Fruit fly (Drosophila melanogaster): ENCODE measurements around the gene tant.

Gene tant

DNA sequence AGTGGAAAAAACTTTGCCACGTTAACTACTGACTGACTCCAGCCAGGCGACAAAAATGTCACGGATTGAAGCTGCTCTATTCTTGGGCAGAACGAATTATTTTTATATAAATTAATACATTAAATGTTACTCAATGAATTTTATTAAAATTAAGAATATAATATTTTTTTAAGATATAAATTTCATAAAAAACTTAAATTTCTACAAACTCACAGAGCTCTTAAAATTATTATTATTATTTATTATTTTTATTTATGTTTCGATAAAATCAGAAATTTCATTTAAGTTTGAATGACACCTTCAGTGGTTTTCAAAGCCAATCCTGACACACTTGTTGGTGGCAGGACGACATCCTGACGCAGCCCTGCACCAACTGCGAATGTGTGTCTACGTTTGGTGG, 30.2 kb downstream of the tant start (continued):
- no peak for TF ChIP-seq CG11902 (GFP tag; optimal IDR thresholded peaks at IDR 0.05)
- peak; percentile 65 for TF ChIP-seq svp (GFP tag)
- peak; percentile 41 for TF ChIP-seq Sox14 (GFP tag; optimal IDR thresholded peaks at IDR 0.05)
- peak; percentile 64 for TF ChIP-seq Ets96B (tag; optimal IDR thresholded peaks at IDR 0.05)
- peak; percentile 20 for TF ChIP-seq Met (GFP tag; optimal IDR thresholded peaks at IDR 0.05)
- peak; percentile 7 for TF ChIP-seq Hr39 (GFP tag; optimal IDR thresholded peaks at IDR 0.05)
- no peak for TF ChIP-seq fkh (GFP tag; optimal IDR thresholded peaks at IDR 0.05)
- 0 out of 3 replicates have a peak, but pooled peaks have one; percentile 5 for TF ChIP-seq CG6163 (GFP tag; IDR thresholded peaks at IDR 0.05)
- no peak for TF ChIP-seq CG1621 (tag; optimal IDR thresholded peaks at IDR 0.05)
- peak; percentile 72 for TF ChIP-seq OdsH (GFP tag; optimal IDR thresholded peaks at IDR 0.05)
- TF ChIP-seq Smox (GFP tag; optimal IDR thresholded peaks at IDR 0.05): peak; percentile 11
- TF ChIP-seq CG6276 (GFP tag; optimal IDR thresholded peaks at IDR 0.05): peak; percentile 45
- no peak for TF ChIP-seq CG31627 (GFP tag; optimal IDR thresholded peaks at IDR 0.05)
- peak; percentile 63 for TF ChIP-seq dsx (GFP tag; optimal IDR thresholded peaks at IDR 0.05; ENCODE audit: poor library complexity, severe bottlenecking)

DNA sequence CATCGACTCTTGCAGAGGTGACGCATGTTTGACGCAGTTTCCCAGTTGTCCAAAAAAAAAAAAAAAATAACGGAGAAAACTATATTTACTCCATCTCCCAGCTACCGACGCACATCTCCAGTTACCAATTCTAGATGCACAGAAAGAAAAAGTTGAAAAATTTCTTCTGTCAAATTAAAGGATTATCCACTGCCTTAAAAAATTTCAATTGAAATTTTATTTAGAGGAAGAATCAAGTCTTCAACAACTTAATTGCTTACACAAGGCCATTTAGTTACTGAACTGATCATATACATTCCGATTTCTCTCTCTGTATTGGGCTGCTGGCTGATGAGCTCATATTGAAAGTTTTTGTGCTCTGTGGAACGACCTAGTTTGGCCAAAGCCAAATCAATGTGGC, 31.1 kb downstream of the tant start:
- TF ChIP-seq CG4318 (GFP tag; optimal IDR thresholded peaks at IDR 0.05): peak; percentile 6
- no peak for TF ChIP-seq CG11294 (GFP tag; IDR thresholded peaks at IDR 0.05)
- TF ChIP-seq eg (GFP tag; IDR thresholded peaks at IDR 0.05): peak; percentile 50; the same call in 1 of the 3 replicates
- TF ChIP-seq CG8319 (GFP tag; optimal IDR thresholded peaks at IDR 0.05): no peak
- peak; percentile 48 for TF ChIP-seq CG15336 (GFP tag; IDR thresholded peaks at IDR 0.05)
- TF ChIP-seq Eip78C (GFP tag): peak; percentile 49
- no peak for TF ChIP-seq CG16779 (tag; optimal IDR thresholded peaks at IDR 0.05)
- TF ChIP-seq Hr4 (GFP tag; optimal IDR thresholded peaks at IDR 0.05): peak; percentile 41
- peak; percentile 20 for TF ChIP-seq Met (GFP tag; optimal IDR thresholded peaks at IDR 0.05)
- TF ChIP-seq pdm3 (GFP tag; optimal IDR thresholded peaks at IDR 0.05): peak; percentile 40
- TF ChIP-seq CG8119 (GFP tag; IDR thresholded peaks at IDR 0.05): 0 out of 3 replicates have a peak, but pooled peaks have one; percentile 26
- peak; percentile 36 for TF ChIP-seq CG10631 (GFP tag; optimal IDR thresholded peaks at IDR 0.05)
- peak; percentile 58 for TF ChIP-seq CG32006 (GFP tag; optimal IDR thresholded peaks at IDR 0.05)
- TF ChIP-seq acj6 (GFP tag; optimal IDR thresholded peaks at IDR 0.05): peak; percentile 40
- TF ChIP-seq achi (GFP tag; optimal IDR thresholded peaks at IDR 0.05): peak; percentile 23
- TF ChIP-seq Hr39 (GFP tag; optimal IDR thresholded peaks at IDR 0.05): peak; percentile 2
- TF ChIP-seq OdsH (GFP tag; optimal IDR thresholded peaks at IDR 0.05): peak; percentile 37
- no peak for TF ChIP-seq CG6163 (GFP tag; IDR thresholded peaks at IDR 0.05)
- no peak for TF ChIP-seq fkh (GFP tag; optimal IDR thresholded peaks at IDR 0.05)
- no peak for TF ChIP-seq fd85E (GFP tag; optimal IDR thresholded peaks at IDR 0.05)

- TF ChIP-seq CG10631 (GFP tag; optimal IDR thresholded peaks at IDR 0.05) (no peak), Ets21C (GFP tag; optimal IDR thresholded peaks at IDR 0.05) (no peak), fkh (GFP tag; optimal IDR thresholded peaks at IDR 0.05) (no peak), Hr4 (GFP tag; optimal IDR thresholded peaks at IDR 0.05) (no peak), fd85E (GFP tag; optimal IDR thresholded peaks at IDR 0.05) (no peak), cyc (GFP tag; optimal IDR thresholded peaks at IDR 0.05) (no peak), CG8632 (GFP tag; optimal IDR thresholded peaks at IDR 0.05) (no peak), CG6792 (GFP tag; optimal IDR thresholded peaks at IDR 0.05) (no peak), Sox102F (GFP tag; optimal IDR thresholded peaks at IDR 0.05) (no peak)
These were observed 38.3 kb downstream of the tant start, which contains the start of gene CG10469 for dm6 chr3L:6093213-6093612. CG10469 (minus strand) TSS chr3L:6093313.

- TF ChIP-seq fd85E (GFP tag; optimal IDR thresholded peaks at IDR 0.05) (peak; percentile 40), net (GFP tag; optimal IDR thresholded peaks at IDR 0.05) (peak; percentile 87), topi (GFP tag; optimal IDR thresholded peaks at IDR 0.05) (peak; percentile 80), Eip75B (GFP tag; optimal IDR thresholded peaks at IDR 0.05) (peak; percentile 65), CG4318 (GFP tag; optimal IDR thresholded peaks at IDR 0.05) (peak; percentile 92), Smox (GFP tag; optimal IDR thresholded peaks at IDR 0.05) (peak; percentile 85), eg (GFP tag; IDR thresholded peaks at IDR 0.05) (peak; percentile 94), vri (GFP tag; optimal IDR thresholded peaks at IDR 0.05) (peak; percentile 68), lz (GFP tag; optimal IDR thresholded peaks at IDR 0.05) (peak; percentile 82), CG6163 (GFP tag; IDR thresholded peaks at IDR 0.05) (peak; percentile 94), Hr4 (GFP tag; optimal IDR thresholded peaks at IDR 0.05) (peak; percentile 90), CG6276 (GFP tag; optimal IDR thresholded peaks at IDR 0.05) (peak; percentile 52), CG8119 (GFP tag; IDR thresholded peaks at IDR 0.05) (no peak; the same call in 1 of the 3 replicates), acj6 (GFP tag; optimal IDR thresholded peaks at IDR 0.05) (peak; percentile 94), Gug (GFP tag; IDR thresholded peaks at IDR 0.05) (peak; percentile 91), Eip78C (GFP tag) (peak; percentile 94), pdm3 (GFP tag; optimal IDR thresholded peaks at IDR 0.05) (peak; percentile 92), Blimp-1 (GFP tag; optimal IDR thresholded peaks at IDR 0.05) (peak; percentile 65), Hr39 (GFP tag; optimal IDR thresholded peaks at IDR 0.05) (peak; percentile 92), Met (GFP tag; optimal IDR thresholded peaks at IDR 0.05) (peak; percentile 87), CG8319 (GFP tag; optimal IDR thresholded peaks at IDR 0.05) (peak; percentile 85), CG32006 (GFP tag; optimal IDR thresholded peaks at IDR 0.05) (peak; percentile 92), Lpt (GFP tag; optimal IDR thresholded peaks at IDR 0.05) (peak; percentile 82), Sox102F (GFP tag; optimal IDR thresholded peaks at IDR 0.05) (peak; percentile 82), CG15336 (GFP tag; IDR thresholded peaks at IDR 0.05) (no peak; the same call in 1 of the 2 replicates), esn (GFP tag; optimal IDR thresholded peaks at IDR 0.05) (peak; percentile 89), svp (GFP tag) (peak; percentile 88), OdsH (GFP tag; optimal IDR thresholded peaks at IDR 0.05) (peak; percentile 96), CG1621 (tag; optimal IDR thresholded peaks at IDR 0.05) (peak; percentile 76)
These were observed 39.8 kb downstream of the tant start, which contains the start of the genes CG10467 and loj for dm6 chr3L:6094697-6095096. CG10467 (minus strand) TSS chr3L:6094747. loj (plus strand) TSS chr3L:6094987.
